Fruit fly (Drosophila melanogaster) whole organism, embryonic: ENCODE measurements around the gene AANATL7.

Experiments
- CG10565 ChIP-seq: fragments of 200-800 bp; sonication (Bioruptor generic); optimal IDR thresholded peaks from 3 replicates; lab custom pipeline; 2016; ENCODE audit warnings: missing biosample characterization, mild to moderate bottlenecking, missing genetic modification characterization
- CG12942 ChIP-seq: fragments of 200-800 bp; sonication (Bioruptor generic); optimal IDR thresholded peaks from 3 replicates; lab custom pipeline; 2016; ENCODE audit warnings: missing biosample characterization, missing genetic modification characterization
- CG1647 ChIP-seq: fragments of 200-800 bp; sonication (Bioruptor generic); optimal IDR thresholded peaks from 3 replicates; lab custom pipeline; 2016; ENCODE audit warnings: missing biosample characterization, missing genetic modification characterization
- CG17361 ChIP-seq: fragments of 200-800 bp; sonication (Bioruptor generic); IDR thresholded peaks from 3 replicates; pipeline ENCODE4 v1.3.6; 2022; ENCODE audit warnings: missing biosample characterization, missing genetic modification characterization
- CG17385 ChIP-seq: fragments of 200-800 bp; sonication (Bioruptor generic); optimal IDR thresholded peaks from 3 replicates; lab custom pipeline; 2018; ENCODE audit warnings: missing biosample characterization, mild to moderate bottlenecking, missing genetic modification characterization
- CG17912 ChIP-seq: fragments of 200-800 bp; sonication (Bioruptor generic); optimal IDR thresholded peaks from 2 replicates; lab custom pipeline; 2018; ENCODE audit warnings: missing biosample characterization, mild to moderate bottlenecking, missing genetic modification characterization
- CG18599 ChIP-seq: fragments of 200-800 bp; sonication (Bioruptor generic); optimal IDR thresholded peaks from 3 replicates; lab custom pipeline; 2017; ENCODE audit warnings: missing biosample characterization, missing genetic modification characterization, mild to moderate bottlenecking, moderate library complexity, missing genetic modification reagents
- CG18764 ChIP-seq: fragments of 200-800 bp; sonication (Bioruptor generic); optimal IDR thresholded peaks from 3 replicates; lab custom pipeline; 2016; ENCODE audit warnings: missing biosample characterization, missing genetic modification characterization
- CG2120 ChIP-seq: fragments of 200-800 bp; sonication (Bioruptor generic); optimal IDR thresholded peaks from 3 replicates; lab custom pipeline; 2016; ENCODE audit warnings: missing biosample characterization, missing genetic modification characterization
- CG32772 ChIP-seq: fragments of 200-800 bp; sonication (Bioruptor generic); IDR thresholded peaks from 2 replicates; pipeline ENCODE4 v1.3.6; 2022; ENCODE audit warnings: missing biosample characterization, missing genetic modification characterization
- CG4404 ChIP-seq: fragments of 200-800 bp; sonication (Bioruptor generic); IDR thresholded peaks from 2 replicates; pipeline ENCODE4 v1.3.6; 2022; ENCODE audit warnings: missing biosample characterization, missing genetic modification characterization
- CG4854 ChIP-seq: fragments of 200-800 bp; sonication (Bioruptor generic); optimal IDR thresholded peaks from 2 replicates; lab custom pipeline; 2016; ENCODE audit warnings: missing biosample characterization, missing genetic modification characterization, inconsistent platforms
- CG6683 ChIP-seq: fragments of 200-800 bp; sonication (Bioruptor generic); optimal IDR thresholded peaks from 2 replicates; lab custom pipeline; 2017; ENCODE audit warnings: missing biosample characterization, mild to moderate bottlenecking, missing genetic modification characterization, missing genetic modification reagents
- CG6854 ChIP-seq: fragments of 200-800 bp; sonication (Bioruptor generic); optimal IDR thresholded peaks from 3 replicates; lab custom pipeline; 2017; ENCODE audit warnings: missing biosample characterization, mild to moderate bottlenecking, missing genetic modification characterization
- CG7786 ChIP-seq: fragments of 200-800 bp; sonication (Bioruptor generic); optimal IDR thresholded peaks from 2 replicates; lab custom pipeline; 2016; ENCODE audit warnings: missing biosample characterization, missing genetic modification characterization
- Dad ChIP-seq: fragments of 200-800 bp; sonication (Bioruptor generic); optimal IDR thresholded peaks from 3 replicates; lab custom pipeline; 2016; ENCODE audit warnings: missing biosample characterization, missing genetic modification characterization
- Dip2 ChIP-seq: fragments of 200-800 bp; sonication (Bioruptor generic); IDR thresholded peaks from 2 replicates; pipeline ENCODE4 v1.3.6; 2022; ENCODE audit warnings: missing biosample characterization, missing genetic modification characterization
- Hmr ChIP-seq: fragments of 200-800 bp; sonication (Bioruptor generic); optimal IDR thresholded peaks from 3 replicates; lab custom pipeline; 2017; ENCODE audit warnings: mild to moderate bottlenecking, missing biosample characterization, missing genetic modification reagents, missing genetic modification characterization
- Hr3 ChIP-seq: fragments of 200-800 bp; sonication (Bioruptor generic); optimal IDR thresholded peaks from 3 replicates; lab custom pipeline; 2016; ENCODE audit warnings: missing biosample characterization, missing genetic modification characterization
- Lhr ChIP-seq: fragments of 200-800 bp; sonication (Bioruptor generic); optimal IDR thresholded peaks from 3 replicates; lab custom pipeline; 2017; ENCODE audit warnings: mild to moderate bottlenecking, missing biosample characterization, missing genetic modification reagents, missing genetic modification characterization
- NfI ChIP-seq: fragments of 200-800 bp; sonication (Bioruptor generic); optimal IDR thresholded peaks from 3 replicates; lab custom pipeline; 2018; ENCODE audit warnings: missing biosample characterization, mild to moderate bottlenecking, missing genetic modification characterization, moderate library complexity
- Oli ChIP-seq: fragments of 200-800 bp; sonication (Bioruptor generic); optimal IDR thresholded peaks from 2 replicates; lab custom pipeline; 2018; ENCODE audit warnings: missing biosample characterization, mild to moderate bottlenecking, missing genetic modification characterization, moderate library complexity
- Optix ChIP-seq: fragments of 200-800 bp; sonication (Bioruptor generic); IDR thresholded peaks from 3 replicates; pipeline ENCODE4 v1.3.6; 2022; ENCODE audit warnings: missing biosample characterization, missing genetic modification characterization
- Pdp1 ChIP-seq, 2 experiments: fragments of 200-800 bp; sonication (Bioruptor generic); optimal IDR thresholded peaks; 3 replicates each; lab custom pipeline; 2016; ENCODE audit warnings: missing biosample characterization in 2 of 2, missing genetic modification characterization in 2 of 2, mild to moderate bottlenecking in 1 of 2, moderate library complexity in 1 of 2
- Rx ChIP-seq: fragments of 200-800 bp; sonication (Bioruptor generic); IDR thresholded peaks from 2 replicates; pipeline ENCODE4 v1.3.6; 2022; ENCODE audit warnings: missing biosample characterization, missing genetic modification characterization
- Sox100B ChIP-seq: fragments of 200-800 bp; sonication (Bioruptor generic); optimal IDR thresholded peaks from 3 replicates; lab custom pipeline; 2018; ENCODE audit warnings: missing biosample characterization, mild to moderate bottlenecking, missing genetic modification characterization
- Sry-β ChIP-seq: fragments of 200-800 bp; sonication (Bioruptor generic); optimal IDR thresholded peaks from 2 replicates; lab custom pipeline; 2018; ENCODE audit warnings: missing biosample characterization, mild to moderate bottlenecking, missing genetic modification characterization, moderate library complexity
- Stat92E ChIP-seq, 3 experiments: fragments of >200 bp in 2 of 3; fragments of 200-800 bp in 1 of 3; sonication (Bioruptor generic) in 1 of 3; optimal IDR thresholded peaks; 2 replicates each; lab custom pipeline; 2017 to 2019; ENCODE audit warnings: missing biosample characterization in 3 of 3, missing genetic modification characterization in 3 of 3, mild to moderate bottlenecking in 1 of 3, moderate library complexity in 1 of 3
- amos ChIP-seq: fragments of 200-800 bp; sonication (Bioruptor generic); IDR thresholded peaks from 2 replicates; pipeline ENCODE4 v1.3.6; 2022; ENCODE audit warnings: missing biosample characterization, missing genetic modification characterization; ENCODE audit not compliant: partially characterized antibody
- az2 ChIP-seq: fragments of 200-800 bp; sonication (Bioruptor generic); optimal IDR thresholded peaks from 3 replicates; lab custom pipeline; 2016; ENCODE audit warnings: missing biosample characterization, missing genetic modification characterization
- bigmax ChIP-seq: fragments of 200-800 bp; sonication (Bioruptor generic); optimal IDR thresholded peaks from 2 replicates; lab custom pipeline; 2018; ENCODE audit warnings: missing biosample characterization, mild to moderate bottlenecking, missing genetic modification characterization
- exex ChIP-seq: fragments of 200-800 bp; sonication (Bioruptor generic); optimal IDR thresholded peaks from 4 replicates; lab custom pipeline; 2018; ENCODE audit warnings: missing biosample characterization, mild to moderate bottlenecking, missing genetic modification characterization, moderate library complexity
- ftz-f1 ChIP-seq: fragments of 200-800 bp; sonication (Bioruptor generic); optimal IDR thresholded peaks from 2 replicates; lab custom pipeline; 2016; ENCODE audit warnings: missing biosample characterization, missing genetic modification characterization
- grau ChIP-seq: fragments of 200-800 bp; optimal IDR thresholded peaks from 3 replicates; lab custom pipeline; 2019; ENCODE audit warnings: missing biosample characterization, mild to moderate bottlenecking, missing genetic modification characterization, moderate library complexity
- gsb-n ChIP-seq: fragments of 200-800 bp; sonication (Bioruptor generic); optimal IDR thresholded peaks from 3 replicates; lab custom pipeline; 2018; ENCODE audit warnings: missing biosample characterization, mild to moderate bottlenecking, missing genetic modification characterization
- hb ChIP-seq: fragments of 200-800 bp; sonication (Bioruptor generic); IDR thresholded peaks from 3 replicates; pipeline ENCODE4 v1.3.6; 2022; ENCODE audit warnings: missing biosample characterization, missing genetic modification characterization; ENCODE audit not compliant: partially characterized antibody
- jigr1 ChIP-seq: fragments of 200-800 bp; sonication (Bioruptor generic); IDR thresholded peaks from 3 replicates; pipeline ENCODE4 v1.3.6; 2022; ENCODE audit warnings: missing biosample characterization, missing genetic modification characterization
- jing ChIP-seq: fragments of 200-800 bp; sonication (Bioruptor generic); optimal IDR thresholded peaks from 2 replicates; lab custom pipeline; 2018; ENCODE audit warnings: missing biosample characterization, mild to moderate bottlenecking, missing genetic modification characterization
- kay ChIP-seq: fragments of 200-800 bp; sonication (Bioruptor generic); optimal IDR thresholded peaks from 2 replicates; lab custom pipeline; 2016; ENCODE audit warnings: missing biosample characterization, missing genetic modification characterization
- lola ChIP-seq, 3 experiments: fragments of >200 bp in 2 of 3; fragments of 200-800 bp in 1 of 3; sonication (Bioruptor generic) in 1 of 3; optimal IDR thresholded peaks; 2 replicates each; lab custom pipeline; 2017 to 2019; ENCODE audit warnings: missing biosample characterization in 3 of 3, missing genetic modification characterization in 3 of 3, mild to moderate bottlenecking in 1 of 3, moderate library complexity in 1 of 3
- nerfin-1 ChIP-seq: fragments of 200-800 bp; sonication (Bioruptor generic); optimal IDR thresholded peaks from 3 replicates; lab custom pipeline; 2019; ENCODE audit warnings: missing biosample characterization, mild to moderate bottlenecking, missing genetic modification characterization, moderate library complexity
- otp ChIP-seq: fragments of 200-800 bp; sonication (Bioruptor generic); IDR thresholded peaks from 3 replicates; pipeline ENCODE4, ENCODE4 v1.3.6; 2022; ENCODE audit warnings: missing biosample characterization, missing genetic modification characterization
- pfk ChIP-seq: fragments of 200-800 bp; sonication (Bioruptor generic); optimal IDR thresholded peaks from 2 replicates; lab custom pipeline; 2018; ENCODE audit warnings: missing biosample characterization, mild to moderate bottlenecking, missing genetic modification characterization, moderate library complexity
- pnt ChIP-seq: fragments of 200-800 bp; sonication (Bioruptor generic); optimal IDR thresholded peaks from 3 replicates; lab custom pipeline; 2016; ENCODE audit warnings: missing biosample characterization, missing genetic modification characterization
- sd ChIP-seq: fragments of 200-800 bp; sonication (Bioruptor generic); optimal IDR thresholded peaks from 3 replicates; lab custom pipeline; 2018; ENCODE audit warnings: missing biosample characterization, mild to moderate bottlenecking, missing genetic modification characterization, moderate library complexity
- sr ChIP-seq: fragments of 200-800 bp; sonication (Bioruptor generic); IDR thresholded peaks from 3 replicates; pipeline ENCODE4 v1.3.6; 2022; ENCODE audit warnings: missing biosample characterization, missing genetic modification characterization
- stc ChIP-seq: fragments of 200-800 bp; sonication (Bioruptor generic); IDR thresholded peaks from 2 replicates; pipeline ENCODE4 v1.3.6; 2022; ENCODE audit warnings: missing biosample characterization, missing genetic modification characterization
- tx ChIP-seq: fragments of 200-800 bp; sonication (Bioruptor generic); optimal IDR thresholded peaks from 2 replicates; lab custom pipeline; 2016; ENCODE audit warnings: missing biosample characterization, missing genetic modification characterization
- unc-4 ChIP-seq: fragments of 200-800 bp; sonication (Bioruptor generic); IDR thresholded peaks from 2 replicates; pipeline ENCODE4 v1.3.6; 2022; ENCODE audit warnings: missing biosample characterization, missing genetic modification characterization; ENCODE audit not compliant: partially characterized antibody

AANATL7 gene

dm6 chrX:2533843-2534473 is 46.8 kb upstream of the AANATL7 start (continued):
- TF ChIP-seq Dad (GFP tag; lab: Kevin White, UChicago): peak; percentile 1
- TF ChIP-seq CG18599 (GFP tag; lab: Kevin White, UChicago): peak; percentile 77
- TF ChIP-seq jing (GFP tag; lab: Kevin White, UChicago): peak; percentile 14
- no peak for TF ChIP-seq nerfin-1
- TF ChIP-seq Oli (tag; lab: Kevin White, UChicago): peak; percentile 55
- TF ChIP-seq amos (GFP tag; lab: Robert Waterston, UW): no peak
- TF ChIP-seq CG17361 (GFP tag; lab: Robert Waterston, UW): peak; percentile 52; the same call in 2 of the 3 replicates
- TF ChIP-seq az2 (GFP tag; lab: Kevin White, UChicago): peak; percentile 49
- no peak for TF ChIP-seq CG6854 (GFP tag; lab: Kevin White, UChicago)
- no peak for TF ChIP-seq CG6683
- 0 out of 3 replicates have a peak, but pooled peaks have one; percentile 37 for TF ChIP-seq otp (GFP tag; lab: Robert Waterston, UW)
- no peak for TF ChIP-seq pfk (GFP tag; lab: Kevin White, UChicago)
- 0 out of 3 replicates have a peak, but pooled peaks have one; percentile 26 for TF ChIP-seq jigr1 (GFP tag; lab: Robert Waterston, UW)
- TF ChIP-seq hb (GFP tag; lab: Robert Waterston, UW): no peak
- TF ChIP-seq CG4854 (GFP tag; lab: Kevin White, UChicago): peak; percentile 22
- peak; percentile 84 for TF ChIP-seq grau (tag; lab: Kevin White, UChicago)
- TF ChIP-seq stc: peak; percentile 60; the same call in 1 of the 2 replicates
- TF ChIP-seq CG10565 (GFP tag; lab: Kevin White, UChicago): no peak
- TF ChIP-seq gsb-n: no peak
- TF ChIP-seq CG1647 (GFP tag; lab: Kevin White, UChicago): peak; percentile 24
- no peak for TF ChIP-seq lola (GFP tag; optimal IDR thresholded peaks at IDR 0.05; lab: Kevin White, UChicago)
- TF ChIP-seq ftz-f1 (GFP tag; lab: Kevin White, UChicago): no peak
- peak; percentile 51 for TF ChIP-seq Hmr (GFP tag; lab: Kevin White, UChicago)
- no peak for TF ChIP-seq Sry-β (GFP tag; lab: Kevin White, UChicago)
- TF ChIP-seq tx (GFP tag; lab: Kevin White, UChicago): peak; percentile 21
- peak; percentile 40 for TF ChIP-seq CG12942
- TF ChIP-seq Hr3 (GFP tag; lab: Kevin White, UChicago): peak; percentile 37
- TF ChIP-seq unc-4: no peak
- peak; percentile 68; the same call in 2 of the 3 replicates for TF ChIP-seq Optix (GFP tag; lab: Robert Waterston, UW)
- peak; percentile 68 for TF ChIP-seq CG2120
- TF ChIP-seq CG17912: no peak
- TF ChIP-seq Lhr (GFP tag; lab: Kevin White, UChicago): no peak
- peak; percentile 43 for TF ChIP-seq pnt (GFP tag; lab: Kevin White, UChicago)
- TF ChIP-seq sr: peak; percentile 45; the same call in 1 of the 3 replicates
- no peak for TF ChIP-seq Stat92E (GFP tag; optimal IDR thresholded peaks at IDR 0.05; lab: Kevin White, UChicago)
- peak; percentile 57; the same call in 1 of the 2 replicates for TF ChIP-seq CG32772
- TF ChIP-seq Pdp1 (GFP tag; optimal IDR thresholded peaks at IDR 0.05; lab: Kevin White, UChicago): peak; percentile 51 to 65
- TF ChIP-seq Rx (GFP tag; lab: Robert Waterston, UW): peak; percentile 49
- TF ChIP-seq bigmax (GFP tag; lab: Kevin White, UChicago): no peak
- TF ChIP-seq Sox100B (GFP tag; lab: Kevin White, UChicago): peak; percentile 4
- no peak for TF ChIP-seq CG4404 (GFP tag; lab: Robert Waterston, UW)
- TF ChIP-seq CG18764 (GFP tag; lab: Kevin White, UChicago): peak; percentile 22
- TF ChIP-seq exex (tag; lab: Kevin White, UChicago): no peak
- TF ChIP-seq Dip2 (GFP tag; lab: Robert Waterston, UW): no peak
- peak; percentile 38 for TF ChIP-seq NfI (GFP tag; lab: Kevin White, UChicago)
- TF ChIP-seq CG17385 (GFP tag; lab: Kevin White, UChicago): peak; percentile 42
- no peak for TF ChIP-seq sd
- TF ChIP-seq CG7786 (GFP tag; lab: Kevin White, UChicago): peak; percentile 51
- TF ChIP-seq kay (GFP tag; lab: Kevin White, UChicago): no peak
